Fruit fly (Drosophila melanogaster): Measurements from ENCODE around the gene CG31431.

dm6 chr3R:21873439-21873838 is 3.0 kb downstream of the CG31431 start, which contains the start of gene CG31178:
- TF ChIP-seq CG15710 (tag; optimal IDR thresholded peaks at IDR 0.05) (no peak), CG9948 (tag; optimal IDR thresholded peaks at IDR 0.05) (no peak), CG32121 (GFP tag; IDR thresholded peaks at IDR 0.05) (no peak), CG4496 (GFP tag; IDR thresholded peaks at IDR 0.05) (no peak), D1 (tag; optimal IDR thresholded peaks at IDR 0.05) (no peak), gl (tag; optimal IDR thresholded peaks at IDR 0.05) (no peak), fd96Ca (GFP tag; IDR thresholded peaks at IDR 0.05) (no peak), EcR (GFP tag; optimal IDR thresholded peaks at IDR 0.05) (no peak)
